Fruit fly (Drosophila melanogaster) ovary, adult (tissue): ENCODE results near the gene CG4998.

Experiments
- CG17801 ChIP-seq: fragments of 200-800 bp; optimal IDR thresholded peaks from 2 replicates; lab custom pipeline; 2019; ENCODE audit warnings: missing biosample characterization, mild to moderate bottlenecking, missing genetic modification characterization, moderate library complexity; ENCODE audit not compliant: partially characterized antibody

The CG4998 gene

DNA sequence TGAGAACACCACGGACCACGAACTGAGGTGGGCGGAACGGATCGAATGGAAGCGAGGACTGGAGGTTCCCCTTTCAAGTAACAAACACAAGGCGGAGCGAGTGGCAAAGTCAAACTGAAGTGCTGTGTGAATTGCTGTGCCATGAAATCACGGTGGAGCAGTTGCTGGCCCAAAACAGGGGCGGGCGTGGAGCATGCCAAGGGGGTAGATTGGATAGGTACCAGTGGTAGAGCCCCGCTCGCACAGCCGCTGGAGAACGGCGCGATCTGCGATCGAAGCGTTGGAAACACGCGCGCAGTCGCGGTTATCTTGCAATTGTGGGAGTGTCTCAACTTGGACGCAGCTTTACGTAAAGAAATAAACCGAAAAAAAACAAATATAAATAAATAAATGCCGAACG lies 11.0 kb upstream of the CG4998 start, which contains the start of gene CG13038:
CG13038 (minus strand) TSS at position 118 of the 400 bp plus-strand sequence.
- no peak for TF ChIP-seq CG17801 (GFP tag; lab: Kevin White, UChicago)

DNA sequence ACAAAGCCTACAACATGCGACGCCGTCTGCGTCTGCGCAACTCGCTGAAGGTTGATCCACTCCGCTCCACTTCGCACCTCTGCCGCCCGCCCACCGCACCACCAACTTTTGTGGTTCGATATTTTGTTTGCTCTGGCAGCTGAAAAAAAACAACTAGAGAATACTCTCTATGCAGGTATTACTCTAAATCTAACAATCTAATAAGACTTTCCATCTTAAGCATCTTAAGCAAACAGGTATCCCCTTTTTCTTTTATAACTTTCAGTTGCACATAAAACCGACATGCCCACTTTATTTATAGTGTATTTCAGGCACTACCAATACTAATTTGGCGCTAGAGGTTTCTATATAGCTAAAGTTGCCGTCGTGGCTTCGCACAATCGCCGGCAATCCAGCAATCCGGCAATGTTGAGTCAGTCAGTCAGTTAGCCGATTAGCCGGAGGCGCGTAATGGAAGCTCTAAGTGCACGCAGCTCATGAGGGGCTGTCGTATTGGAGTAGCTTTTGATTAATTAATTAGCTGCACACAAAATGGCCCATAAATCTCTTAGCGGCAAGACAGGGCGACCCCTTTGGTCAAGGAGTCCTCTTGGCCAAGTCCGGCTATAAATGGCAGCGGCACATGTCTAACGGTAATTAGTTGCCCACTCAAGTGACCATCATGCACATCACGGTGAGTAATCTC lies 10.5 kb upstream of the CG4998 start, which contains the start of gene CG13058:
CG13058 (plus strand) TSS at position 635 of the 685 bp plus-strand sequence.
- TF ChIP-seq CG17801 (GFP tag; lab: Kevin White, UChicago), result no peak

DNA sequence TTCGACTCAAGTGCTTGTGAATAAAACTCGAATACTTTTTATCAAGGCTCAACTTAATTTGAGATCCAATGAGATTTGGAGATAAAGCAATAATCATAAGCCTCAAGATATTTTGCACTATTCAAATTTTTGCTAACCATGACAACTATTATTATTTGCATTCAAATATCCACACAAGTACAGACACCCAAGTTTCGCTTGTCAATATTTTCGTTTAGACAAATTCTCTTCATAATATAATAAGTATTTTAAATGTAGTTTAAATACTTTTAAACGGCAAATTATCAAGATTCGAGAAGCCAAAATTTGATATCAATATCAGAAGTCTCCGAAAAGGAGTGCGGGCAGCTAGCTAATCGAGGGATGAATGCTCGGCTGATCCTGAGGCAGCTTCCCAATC lies 9.3 kb upstream of the CG4998 start, which contains the start of gene CG33061:
CG33061 (plus strand) TSS at position 301 of the 400 bp plus-strand sequence.
- no peak for TF ChIP-seq CG17801 (GFP tag; lab: Kevin White, UChicago)

DNA sequence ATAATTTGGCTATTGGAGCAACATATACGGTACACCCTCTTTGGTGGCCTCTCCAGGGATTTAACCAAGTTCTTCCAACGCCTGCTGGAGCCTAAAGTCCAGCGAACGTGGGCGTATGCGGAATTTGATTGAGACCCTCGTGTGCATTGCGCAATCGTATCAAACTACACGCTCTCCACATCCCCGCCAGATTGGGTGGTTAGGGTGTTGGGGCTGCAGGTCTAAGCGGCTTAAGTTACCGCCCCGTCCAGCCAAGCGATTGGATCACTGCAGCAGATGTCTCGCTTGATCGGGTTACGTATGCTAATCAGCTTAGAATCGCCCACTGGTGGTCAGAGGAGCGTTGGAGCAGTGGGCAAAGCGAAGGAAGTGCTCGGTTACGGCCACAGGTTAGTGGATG lies 8.1 kb upstream of the CG4998 start, which contains the start of gene CG33060:
CG33060 (plus strand) TSS at position 301 of the 400 bp plus-strand sequence.
- no peak for TF ChIP-seq CG17801 (GFP tag; lab: Kevin White, UChicago)

DNA sequence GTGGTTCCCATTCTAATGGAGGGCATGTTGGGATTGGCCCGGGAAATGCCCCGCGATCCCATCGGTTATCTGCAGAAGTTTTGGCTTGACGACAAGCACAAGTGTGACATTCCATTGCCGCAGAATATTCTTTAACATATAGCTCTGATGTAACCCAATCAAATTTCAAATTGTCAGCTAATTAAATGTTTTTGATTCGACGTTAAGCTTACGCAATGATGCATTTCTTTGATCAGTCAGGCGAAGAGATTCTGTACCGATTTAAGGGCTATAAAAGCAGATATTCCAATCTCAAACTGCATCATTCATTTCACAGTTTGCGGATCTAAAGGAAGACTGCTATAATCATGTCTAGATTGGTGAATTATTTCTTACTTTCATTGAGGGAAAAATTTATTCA lies 7.2 kb upstream of the CG4998 start, which contains the start of gene retinin:
retinin (plus strand) TSS at position 301 of the 400 bp plus-strand sequence.
- TF ChIP-seq CG17801 (GFP tag; lab: Kevin White, UChicago), result no peak

DNA sequence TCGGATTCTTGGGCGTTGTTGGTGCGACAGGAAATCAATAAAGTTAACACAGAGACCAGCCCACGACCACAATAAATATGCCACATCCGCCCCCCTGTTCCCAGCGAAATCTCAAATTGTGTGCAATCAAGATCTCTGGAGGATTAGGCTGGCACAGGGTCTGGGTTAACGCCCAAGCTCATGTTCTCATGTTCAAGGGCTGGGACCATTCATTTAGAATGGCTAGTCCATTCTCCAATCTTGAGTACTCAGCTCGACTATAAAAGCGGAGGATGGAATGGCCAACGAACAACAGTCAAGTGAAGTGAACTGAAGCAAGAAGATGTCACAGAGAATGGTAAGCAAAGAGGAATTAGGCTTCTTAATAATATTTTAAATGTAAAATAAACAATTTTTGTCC lies 5.8 kb upstream of the CG4998 start, which contains the start of gene CG13056:
CG13056 (plus strand) TSS at position 301 of the 400 bp plus-strand sequence.
- no peak for TF ChIP-seq CG17801 (GFP tag; lab: Kevin White, UChicago)

DNA sequence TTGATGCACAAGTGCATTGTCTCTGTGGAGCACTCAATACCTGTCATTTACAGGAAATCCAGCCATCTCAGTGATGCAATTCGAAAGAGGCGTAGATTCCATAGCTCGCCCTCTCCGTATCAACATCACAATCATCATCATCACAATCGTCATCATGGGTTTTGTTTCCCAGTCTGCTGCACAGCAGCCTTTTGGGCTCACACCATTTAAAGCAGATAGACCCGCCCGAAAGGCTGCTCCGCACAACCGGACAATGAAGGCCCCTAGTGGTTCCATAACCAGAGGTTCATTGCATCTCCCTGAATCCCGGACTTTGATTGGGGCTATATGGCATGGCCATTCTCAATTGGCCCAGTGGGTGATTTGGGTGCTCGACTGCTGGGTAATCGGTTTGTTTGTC lies 3.9 kb upstream of the CG4998 start:
- TF ChIP-seq CG17801 (GFP tag; lab: Kevin White, UChicago), result no peak

DNA sequence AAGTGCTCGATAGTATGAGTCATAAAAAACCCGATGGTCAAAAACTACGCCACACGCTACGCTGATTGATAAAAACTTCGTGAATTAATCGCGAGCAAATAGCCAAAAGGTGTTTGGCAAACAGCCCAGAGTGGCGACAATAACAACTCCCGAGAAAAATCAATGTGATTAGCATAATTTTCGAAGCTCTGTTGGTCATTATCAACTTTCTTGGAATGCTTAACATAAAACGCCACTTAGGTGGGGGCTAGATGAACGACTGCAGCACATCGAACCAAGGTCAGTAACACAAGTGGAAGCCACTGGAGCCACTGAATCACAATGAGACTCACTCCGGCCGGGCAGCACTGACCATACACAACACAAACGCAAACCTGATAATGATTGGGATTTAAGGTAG lies 1.1 kb upstream of the CG4998 start:
- TF ChIP-seq CG17801 (GFP tag; lab: Kevin White, UChicago), result no peak

DNA sequence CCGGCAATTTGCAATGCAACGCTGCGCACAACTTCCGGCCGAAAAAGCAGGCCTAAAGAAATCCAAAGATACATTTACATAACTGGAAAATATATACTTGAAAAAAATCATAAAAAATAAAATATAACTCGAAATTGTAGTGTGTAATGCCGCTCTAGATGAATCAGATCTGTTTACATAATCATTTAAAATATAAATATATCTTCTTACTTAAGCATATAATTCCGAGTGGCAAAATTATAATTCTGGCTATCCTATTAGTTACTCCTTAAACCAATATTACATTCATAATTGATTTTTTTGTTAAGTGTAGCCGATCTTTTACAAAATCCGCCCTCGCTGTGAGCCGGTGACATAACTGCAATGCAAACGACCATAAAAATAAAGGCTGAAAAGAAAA lies 660 bp downstream of the CG4998 start:
- TF ChIP-seq CG17801 (GFP tag; lab: Kevin White, UChicago), result no peak

DNA sequence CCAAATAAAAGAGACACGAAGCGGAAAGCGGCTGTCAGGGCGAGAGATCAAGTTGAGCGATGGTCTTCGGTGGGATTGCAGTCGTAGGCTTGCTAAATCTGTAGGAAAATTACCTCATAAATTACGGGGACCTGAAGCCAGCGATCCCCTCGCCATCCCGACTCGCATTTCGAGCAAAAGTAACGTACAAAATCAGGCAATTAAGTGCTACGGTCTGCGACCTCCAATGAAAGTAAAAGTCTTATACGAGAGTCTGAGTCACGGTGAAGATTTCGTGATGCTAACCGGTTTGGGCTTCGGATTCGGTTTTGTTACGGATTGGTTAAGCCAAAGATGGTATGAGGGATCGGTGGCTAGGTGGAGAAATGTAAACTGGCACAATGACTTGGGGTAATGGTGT lies 1.1 kb downstream of the CG4998 start:
- TF ChIP-seq CG17801 (GFP tag; lab: Kevin White, UChicago), result no peak

DNA sequence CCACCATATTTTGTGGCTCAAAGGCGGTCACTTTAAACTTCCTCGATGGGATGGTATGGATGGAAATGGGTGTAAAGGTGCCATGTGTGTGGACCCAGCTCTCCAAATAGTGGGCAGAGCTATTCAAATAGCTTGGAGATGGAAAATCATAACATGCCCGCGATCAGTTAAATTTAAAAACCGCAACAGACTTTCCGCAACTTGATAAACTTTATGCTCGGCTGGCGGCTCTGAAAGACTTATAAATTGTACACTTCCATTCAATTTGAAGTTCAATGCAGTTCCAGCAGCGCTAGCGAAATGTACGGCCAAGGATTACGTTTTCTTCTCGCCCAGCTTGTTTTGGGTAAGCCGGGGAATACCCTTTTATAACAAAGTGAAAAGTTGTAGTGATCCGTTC lies 7.2 kb downstream of the CG4998 start, which contains the start of gene CG33257:
CG33257 (plus strand) TSS at position 301 of the 400 bp plus-strand sequence.
- TF ChIP-seq CG17801 (GFP tag; lab: Kevin White, UChicago), result no peak

DNA sequence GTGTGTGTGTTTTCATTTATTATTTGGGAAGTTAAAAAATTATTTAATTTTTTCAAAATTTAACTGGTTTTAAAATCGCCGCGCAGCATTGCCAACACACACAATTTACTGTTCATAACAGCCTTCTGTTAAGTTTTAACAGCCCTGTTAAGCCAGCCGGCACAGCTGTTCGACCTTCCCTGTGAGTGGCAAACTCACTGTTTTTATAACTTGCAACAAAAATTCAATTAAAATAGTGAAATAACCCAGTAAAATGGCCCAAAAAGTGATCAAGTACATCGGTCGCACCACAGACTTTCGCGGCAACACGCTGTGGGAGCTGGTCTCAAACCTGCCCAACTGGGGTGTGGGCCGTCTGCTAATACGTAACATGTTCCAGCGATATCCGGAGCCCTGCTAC lies 9.1 kb downstream of the CG4998 start, which contains the start of gene mRpS34:
mRpS34 (plus strand) TSS at position 161 of the 400 bp plus-strand sequence.
- TF ChIP-seq CG17801 (GFP tag; lab: Kevin White, UChicago), result no peak

DNA sequence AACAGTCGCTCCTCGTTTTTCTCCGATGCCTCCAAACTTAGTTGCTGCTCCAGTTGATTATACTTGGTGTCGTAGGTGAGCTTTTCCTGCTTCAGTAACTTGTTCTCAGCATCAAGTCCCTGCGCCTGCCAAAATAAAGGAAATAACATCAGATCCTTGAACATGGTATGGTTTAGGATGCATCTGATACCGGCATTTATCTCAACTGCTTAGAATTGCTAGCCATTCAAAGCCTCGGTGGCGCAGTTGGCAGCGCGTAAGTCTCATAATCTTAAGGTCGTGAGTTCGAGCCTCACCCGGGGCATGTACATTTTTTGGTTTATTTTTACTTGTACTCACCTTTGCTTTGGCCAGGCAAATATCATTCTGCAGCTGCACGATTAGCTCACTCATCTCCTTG lies 10.9 kb downstream of the CG4998 start:
- TF ChIP-seq CG17801 (GFP tag; lab: Kevin White, UChicago), result no peak

DNA sequence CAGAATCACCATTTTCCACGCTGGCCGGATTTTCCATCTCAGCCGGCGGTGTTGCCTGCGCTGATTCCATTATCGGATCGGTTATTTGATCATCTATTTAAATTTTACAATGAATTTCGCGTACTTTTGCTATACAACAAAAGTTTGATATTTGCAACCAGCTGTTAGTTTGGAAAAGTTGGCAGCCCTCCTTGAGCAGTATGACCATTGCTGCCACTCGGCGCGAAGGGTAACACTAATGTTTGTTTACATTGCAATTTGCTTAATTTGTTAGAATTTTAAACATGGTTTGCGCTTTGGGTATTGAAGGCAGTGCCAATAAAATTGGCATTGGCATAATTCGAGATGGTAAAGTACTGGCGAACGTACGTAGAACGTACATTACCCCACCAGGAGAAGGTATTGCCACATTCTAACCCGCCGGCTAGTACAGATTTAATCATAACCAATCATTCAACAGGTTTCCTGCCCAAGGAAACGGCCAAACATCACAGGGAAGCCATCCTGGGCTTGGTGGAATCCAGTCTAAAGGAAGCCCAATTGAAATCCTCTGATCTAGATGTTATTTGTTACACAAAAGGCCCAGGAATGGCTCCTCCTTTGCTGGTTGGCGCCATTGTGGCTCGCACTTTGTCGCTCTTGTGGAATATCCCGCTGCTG lies 13.1 kb downstream of the CG4998 start, which contains the start of the genes Golgin104 and Tcs3:
Golgin104 (minus strand) TSS at position 182 of the 660 bp plus-strand sequence.
Tcs3 (plus strand) TSS at position 222 of the 660 bp plus-strand sequence.
- TF ChIP-seq CG17801 (GFP tag; lab: Kevin White, UChicago), result no peak

DNA sequence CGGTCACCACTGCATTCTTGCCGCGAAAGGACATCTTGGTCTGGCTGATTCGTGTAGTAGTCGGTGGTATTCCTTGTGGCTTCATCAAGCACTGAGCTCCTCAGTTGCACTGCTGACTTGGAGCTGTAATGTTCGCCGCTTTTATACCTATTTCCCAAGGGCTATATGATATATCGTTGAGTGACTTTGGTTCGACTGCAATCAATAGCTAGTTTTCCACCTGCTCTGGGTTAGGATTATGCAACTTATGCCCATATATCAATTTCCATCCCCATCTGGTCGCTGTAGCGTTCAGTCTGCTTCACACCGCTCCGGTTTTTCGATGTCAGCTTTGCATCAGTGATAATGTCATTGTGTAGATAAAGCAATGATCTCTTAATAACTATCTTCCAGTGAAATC lies 15.4 kb downstream of the CG4998 start, which contains the start of gene Pdh:
Pdh (minus strand) TSS at position 101 of the 400 bp plus-strand sequence.
- no peak for TF ChIP-seq CG17801 (GFP tag; lab: Kevin White, UChicago)
